Fruit fly (Drosophila melanogaster) whole organism, embryonic: ENCODE data around the gene CG6325.

Source experiments
- Awh ChIP-seq: fragments of 200-800 bp; sonication (Bioruptor generic); IDR thresholded peaks from 2 replicates; pipeline ENCODE4, ENCODE4 v1.3.6; 2022; ENCODE audit warnings: missing biosample characterization, missing genetic modification characterization
- CG10267 ChIP-seq: fragments of 200-800 bp; sonication (Bioruptor generic); optimal IDR thresholded peaks from 2 replicates; lab custom pipeline; 2018; ENCODE audit warnings: missing biosample characterization, mild to moderate bottlenecking, missing genetic modification characterization, moderate library complexity
- CG10366 ChIP-seq: fragments of 200-800 bp; sonication (Bioruptor generic); IDR thresholded peaks from 2 replicates; pipeline ENCODE4 v1.3.6; 2022; ENCODE audit warnings: missing biosample characterization, missing genetic modification characterization
- CG11560 ChIP-seq: fragments of 200-800 bp; sonication (Bioruptor generic); IDR thresholded peaks from 3 replicates; pipeline ENCODE4 v1.3.6; 2022; ENCODE audit warnings: missing biosample characterization, missing genetic modification characterization
- CG12299 ChIP-seq: fragments of 200-800 bp; sonication (Bioruptor generic); optimal IDR thresholded peaks from 2 replicates; lab custom pipeline; 2018; ENCODE audit warnings: missing biosample characterization, mild to moderate bottlenecking, missing genetic modification characterization
- CG12391 ChIP-seq: fragments of 200-800 bp; sonication (Bioruptor generic); optimal IDR thresholded peaks from 3 replicates; lab custom pipeline; 2018; ENCODE audit warnings: missing biosample characterization, mild to moderate bottlenecking, missing genetic modification characterization, moderate library complexity
- CG12744 ChIP-seq: fragments of 200-800 bp; sonication (Bioruptor generic); optimal IDR thresholded peaks from 2 replicates; lab custom pipeline; 2016; ENCODE audit warnings: missing biosample characterization, missing genetic modification characterization
- CG13424 ChIP-seq: fragments of 200-800 bp; sonication (Bioruptor generic); optimal IDR thresholded peaks from 2 replicates; lab custom pipeline; 2019; ENCODE audit warnings: missing biosample characterization, mild to moderate bottlenecking, missing genetic modification characterization, moderate library complexity
- CG17385 ChIP-seq: fragments of 200-800 bp; sonication (Bioruptor generic); optimal IDR thresholded peaks from 3 replicates; lab custom pipeline; 2018; ENCODE audit warnings: missing biosample characterization, mild to moderate bottlenecking, missing genetic modification characterization
- CG18476 ChIP-seq: fragments of 200-800 bp; sonication (Bioruptor generic); optimal IDR thresholded peaks from 2 replicates; lab custom pipeline; 2016; ENCODE audit warnings: missing biosample characterization, mild to moderate bottlenecking, missing genetic modification characterization
- CG32772 ChIP-seq: fragments of 200-800 bp; sonication (Bioruptor generic); IDR thresholded peaks from 2 replicates; pipeline ENCODE4 v1.3.6; 2022; ENCODE audit warnings: missing biosample characterization, missing genetic modification characterization
- CG33213 ChIP-seq: fragments of 200-800 bp; sonication (Bioruptor generic); optimal IDR thresholded peaks from 3 replicates; lab custom pipeline; 2016; ENCODE audit warnings: missing biosample characterization, missing genetic modification characterization
- CG5245 ChIP-seq: fragments of 200-800 bp; sonication (Bioruptor generic); optimal IDR thresholded peaks from 3 replicates; lab custom pipeline; 2016; ENCODE audit warnings: missing biosample characterization, missing genetic modification characterization
- CG7357 ChIP-seq: fragments of 200-800 bp; sonication (Bioruptor generic); IDR thresholded peaks from 3 replicates; pipeline ENCODE4 v1.3.6; 2022; ENCODE audit warnings: missing biosample characterization, missing genetic modification characterization
- CG7372 ChIP-seq: fragments of 200-800 bp; sonication (Bioruptor generic); IDR thresholded peaks from 2 replicates; pipeline ENCODE4 v1.3.6; 2022; ENCODE audit warnings: missing biosample characterization, missing genetic modification characterization
- CG9876 ChIP-seq: fragments of 200-800 bp; sonication (Bioruptor generic); optimal IDR thresholded peaks from 2 replicates; lab custom pipeline; 2016; ENCODE audit warnings: missing biosample characterization, missing genetic modification characterization
- CG9932 ChIP-seq: fragments of 200-800 bp; sonication (Bioruptor generic); IDR thresholded peaks from 2 replicates; pipeline ENCODE4 v1.3.6; 2022; ENCODE audit warnings: missing biosample characterization, missing genetic modification characterization
- CHES-1-like ChIP-seq: fragments of 200-800 bp; sonication (Bioruptor generic); optimal IDR thresholded peaks from 2 replicates; lab custom pipeline; 2016; ENCODE audit warnings: missing biosample characterization, missing genetic modification characterization
- ERR ChIP-seq: fragments of 200-800 bp; sonication (Bioruptor generic); optimal IDR thresholded peaks from 2 replicates; lab custom pipeline; 2016; ENCODE audit warnings: missing biosample characterization, missing genetic modification characterization
- Eip74EF ChIP-seq, 2 experiments: fragments of 200-800 bp in 1 of 2; fragments of >200 bp in 1 of 2; sonication (Bioruptor generic) in 1 of 2; optimal IDR thresholded peaks; 2 replicates each; lab custom pipeline; 2017 to 2019; ENCODE audit warnings: missing biosample characterization in 2 of 2, missing genetic modification characterization in 2 of 2, mild to moderate bottlenecking in 1 of 2, moderate library complexity in 1 of 2
- Ets97D ChIP-seq: fragments of 200-800 bp; sonication (Bioruptor generic); optimal IDR thresholded peaks from 3 replicates; lab custom pipeline; 2016; ENCODE audit warnings: missing biosample characterization, missing genetic modification characterization
- Gsc ChIP-seq: fragments of 200-800 bp; sonication (Bioruptor generic); IDR thresholded peaks from 2 replicates; pipeline ENCODE4 v1.3.6; 2022; ENCODE audit warnings: missing biosample characterization, missing genetic modification characterization
- Hmr ChIP-seq: fragments of 200-800 bp; sonication (Bioruptor generic); optimal IDR thresholded peaks from 3 replicates; lab custom pipeline; 2017; ENCODE audit warnings: mild to moderate bottlenecking, missing biosample characterization, missing genetic modification reagents, missing genetic modification characterization
- Kr ChIP-seq: fragments of 200-800 bp; sonication (Bioruptor generic); optimal IDR thresholded peaks from 2 replicates; lab custom pipeline; 2017; ENCODE audit warnings: missing biosample characterization, mild to moderate bottlenecking, missing genetic modification characterization
- Mad ChIP-seq: fragments of 200-800 bp; sonication (Bioruptor generic); optimal IDR thresholded peaks from 2 replicates; lab custom pipeline; 2016; ENCODE audit warnings: missing biosample characterization, missing genetic modification characterization
- NC2α ChIP-seq: fragments of 200-800 bp; sonication (Bioruptor generic); optimal IDR thresholded peaks from 2 replicates; lab custom pipeline; 2016; ENCODE audit warnings: missing biosample characterization, missing genetic modification characterization
- Six4 ChIP-seq: fragments of 200-800 bp; sonication (Bioruptor generic); optimal IDR thresholded peaks from 2 replicates; lab custom pipeline; 2016; ENCODE audit warnings: missing biosample characterization, missing genetic modification characterization
- amos ChIP-seq: fragments of 200-800 bp; sonication (Bioruptor generic); IDR thresholded peaks from 2 replicates; pipeline ENCODE4 v1.3.6; 2022; ENCODE audit warnings: missing biosample characterization, missing genetic modification characterization; ENCODE audit not compliant: partially characterized antibody
- ash1 ChIP-seq: fragments of 200-800 bp; sonication (Bioruptor generic); optimal IDR thresholded peaks from 2 replicates; lab custom pipeline; 2018; ENCODE audit warnings: missing biosample characterization, mild to moderate bottlenecking, missing genetic modification characterization
- bbx ChIP-seq: fragments of 200-800 bp; sonication (Bioruptor generic); IDR thresholded peaks from 2 replicates; pipeline ENCODE4 v1.3.6; 2022; ENCODE audit warnings: missing biosample characterization, missing genetic modification characterization; ENCODE audit not compliant: partially characterized antibody
- cad ChIP-seq: fragments of >200 bp; optimal IDR thresholded peaks from 2 replicates; lab custom pipeline; 2017; ENCODE audit warnings: missing biosample characterization, missing genetic modification characterization
- chm ChIP-seq: fragments of 200-800 bp; sonication (Bioruptor generic); IDR thresholded peaks from 2 replicates; pipeline ENCODE4 v1.3.6; 2022; ENCODE audit warnings: missing biosample characterization, missing genetic modification characterization
- dimm ChIP-seq: fragments of 200-800 bp; sonication (Bioruptor generic); IDR thresholded peaks from 2 replicates; pipeline ENCODE4 v1.3.6; 2022; ENCODE audit warnings: missing biosample characterization, missing genetic modification characterization
- h ChIP-seq: fragments of >200 bp; optimal IDR thresholded peaks from 2 replicates; lab custom pipeline; 2017
- kay ChIP-seq: fragments of 200-800 bp; sonication (Bioruptor generic); optimal IDR thresholded peaks from 2 replicates; lab custom pipeline; 2016; ENCODE audit warnings: missing biosample characterization, missing genetic modification characterization
- lov ChIP-seq, 2 experiments: fragments of 200-800 bp in 1 of 2; fragments of >200 bp in 1 of 2; sonication (Bioruptor generic) in 1 of 2; IDR thresholded peaks in 1 of 2; optimal IDR thresholded peaks in 1 of 2; 2 replicates in 1 of 2; 3 replicates in 1 of 2; pipeline versions ENCODE4 v1.3.6 to Lab custom; 2017 to 2022; ENCODE audit warnings: missing biosample characterization in 1 of 2, missing genetic modification characterization in 1 of 2
- odd ChIP-seq: fragments of 200-800 bp; sonication (Bioruptor generic); optimal IDR thresholded peaks from 2 replicates; lab custom pipeline; 2017; ENCODE audit warnings: missing biosample characterization, mild to moderate bottlenecking, missing genetic modification characterization
- peb ChIP-seq: fragments of 200-800 bp; sonication (Bioruptor generic); IDR thresholded peaks from 2 replicates; pipeline ENCODE4 v1.3.6; 2022; ENCODE audit warnings: missing biosample characterization, missing genetic modification characterization
- pnt ChIP-seq: fragments of 200-800 bp; sonication (Bioruptor generic); optimal IDR thresholded peaks from 3 replicates; lab custom pipeline; 2016; ENCODE audit warnings: missing biosample characterization, missing genetic modification characterization
- run ChIP-seq: fragments of 200-800 bp; sonication (Bioruptor generic); optimal IDR thresholded peaks from 3 replicates; lab custom pipeline; 2018; ENCODE audit warnings: missing biosample characterization, mild to moderate bottlenecking, missing genetic modification characterization
- salm ChIP-seq: fragments of 200-800 bp; sonication (Bioruptor generic); optimal IDR thresholded peaks from 2 replicates; lab custom pipeline; 2018; ENCODE audit warnings: missing biosample characterization, mild to moderate bottlenecking, missing genetic modification characterization
- slou ChIP-seq: fragments of 200-800 bp; sonication (Bioruptor generic); optimal IDR thresholded peaks from 3 replicates; lab custom pipeline; 2016; ENCODE audit warnings: missing biosample characterization, missing genetic modification characterization
- sna ChIP-seq: fragments of 200-800 bp; sonication (Bioruptor generic); IDR thresholded peaks from 2 replicates; pipeline ENCODE4 v1.3.6; 2022; ENCODE audit warnings: missing biosample characterization, missing genetic modification characterization; ENCODE audit not compliant: partially characterized antibody
- sqz ChIP-seq: fragments of 200-800 bp; sonication (Bioruptor generic); optimal IDR thresholded peaks from 3 replicates; lab custom pipeline; 2018; ENCODE audit warnings: missing biosample characterization, mild to moderate bottlenecking, missing genetic modification characterization
- tup ChIP-seq: fragments of 200-800 bp; sonication (Bioruptor generic); optimal IDR thresholded peaks from 2 replicates; lab custom pipeline; 2016; ENCODE audit warnings: missing biosample characterization, mild to moderate bottlenecking, missing genetic modification characterization, moderate library complexity
- tx ChIP-seq: fragments of 200-800 bp; sonication (Bioruptor generic); optimal IDR thresholded peaks from 2 replicates; lab custom pipeline; 2016; ENCODE audit warnings: missing biosample characterization, missing genetic modification characterization
- vvl ChIP-seq: fragments of 200-800 bp; sonication (Bioruptor generic); IDR thresholded peaks from 2 replicates; pipeline ENCODE4 v1.3.6; 2022; ENCODE audit warnings: missing biosample characterization, missing genetic modification characterization
- wek ChIP-seq: fragments of 200-800 bp; sonication (Bioruptor generic); optimal IDR thresholded peaks from 3 replicates; lab custom pipeline; 2018; ENCODE audit warnings: missing biosample characterization, mild to moderate bottlenecking, missing genetic modification characterization, moderate library complexity
- yki ChIP-seq: fragments of >200 bp; optimal IDR thresholded peaks from 3 replicates; lab custom pipeline; 2018
- zfh1 ChIP-seq: fragments of 200-800 bp; sonication (Bioruptor generic); IDR thresholded peaks from 3 replicates; pipeline ENCODE4 v1.3.6; 2022; ENCODE audit warnings: missing biosample characterization, missing genetic modification characterization

The CG6325 gene

DNA sequence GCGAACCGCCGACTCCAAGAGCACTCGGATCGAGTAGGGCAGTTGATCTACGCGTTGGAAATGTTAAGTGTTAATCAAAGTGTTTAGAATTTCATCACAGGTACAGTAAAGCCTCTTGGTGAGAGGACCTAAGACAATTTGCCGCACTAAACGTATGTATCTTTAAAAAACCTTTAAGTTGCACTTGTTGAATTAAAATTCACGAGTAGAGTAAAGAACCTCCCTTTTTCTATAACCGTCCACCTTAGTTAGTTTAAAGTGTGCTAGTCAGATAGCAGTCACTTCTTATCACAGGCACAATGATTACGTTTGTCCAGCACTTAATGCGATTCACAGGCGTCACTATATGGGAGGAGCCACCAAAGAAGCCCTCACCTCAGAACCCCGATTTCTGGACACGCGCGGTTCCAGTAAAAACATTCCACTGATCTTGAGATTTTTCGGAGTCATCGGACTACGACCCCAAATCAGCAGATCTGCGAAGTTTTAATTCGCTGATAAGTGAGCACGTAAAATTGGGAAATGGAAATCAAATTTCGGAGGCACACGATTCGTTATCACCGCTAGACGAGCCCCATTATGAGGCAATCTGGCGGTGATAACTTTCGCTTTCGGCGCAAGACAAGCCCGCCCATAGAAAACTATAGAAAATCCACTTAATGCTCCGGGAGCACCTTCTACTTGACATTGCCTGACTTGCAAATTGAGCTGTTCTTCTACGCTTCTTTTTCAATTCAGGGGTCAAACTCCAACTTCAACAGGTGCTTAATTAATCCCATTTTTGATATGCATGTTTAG is 4.9 kb upstream of the CG6325 start (continued):
- TF ChIP-seq amos (GFP tag; lab: Robert Waterston, UW) (no peak), ERR (GFP tag; lab: Kevin White, UChicago) (peak; percentile 24), CG7357 (GFP tag; lab: Robert Waterston, UW) (no peak), CG32772 (peak; percentile 60), pnt (GFP tag; lab: Kevin White, UChicago) (peak; percentile 19), CG12391 (tag; lab: Kevin White, UChicago) (no peak), Mad (no peak), dimm (GFP tag; lab: Robert Waterston, UW) (no peak), Kr (no peak), CHES-1-like (no peak), peb (GFP tag; lab: Robert Waterston, UW) (no peak), wek (GFP tag; lab: Kevin White, UChicago) (no peak), CG13424 (peak; percentile 4), CG7372 (GFP tag; lab: Robert Waterston, UW) (peak; percentile 17; the same call in 1 of the 2 replicates), Awh (peak; percentile 42; the same call in 1 of the 2 replicates), CG9876 (GFP tag; lab: Kevin White, UChicago) (no peak), tup (GFP tag; lab: Kevin White, UChicago) (no peak), run (no peak), Six4 (GFP tag; lab: Kevin White, UChicago) (no peak), chm (GFP tag; lab: Robert Waterston, UW) (no peak), CG17385 (GFP tag; lab: Kevin White, UChicago) (no peak), vvl (GFP tag; lab: Robert Waterston, UW) (peak; percentile 70), zfh1 (GFP tag; lab: Robert Waterston, UW) (peak; percentile 57; the same call in 1 of the 3 replicates), kay (GFP tag; lab: Kevin White, UChicago) (no peak), CG9932 (GFP tag; lab: Robert Waterston, UW) (peak; percentile 42), yki (lab: Kevin White, UChicago) (no peak), CG11560 (tag; lab: Robert Waterston, UW) (peak; percentile 39; the same call in 1 of the 3 replicates), CG12299 (tag; lab: Kevin White, UChicago) (no peak), Gsc (no peak), CG18476 (GFP tag; lab: Kevin White, UChicago) (no peak), Ets97D (no peak), slou (GFP tag; lab: Kevin White, UChicago) (no peak), sna (GFP tag; lab: Robert Waterston, UW) (no peak), CG10366 (GFP tag; lab: Robert Waterston, UW) (no peak), ash1 (no peak), bbx (GFP tag; lab: Robert Waterston, UW) (no peak), tx (GFP tag; lab: Kevin White, UChicago) (no peak), CG12744 (GFP tag; lab: Kevin White, UChicago) (no peak), sqz (no peak), CG33213 (GFP tag; lab: Kevin White, UChicago) (no peak), cad (GFP tag; lab: Kevin White, UChicago) (no peak), NC2α (no peak), Hmr (GFP tag; lab: Kevin White, UChicago) (no peak), CG10267 (tag; lab: Kevin White, UChicago) (no peak), salm (tag; lab: Kevin White, UChicago) (no peak), lov (optimal IDR thresholded peaks at IDR 0.05; lab: Kevin White, UChicago) (no peak), lov (GFP tag; IDR thresholded peaks at IDR 0.05; lab: Robert Waterston, UW) (no peak), Eip74EF (GFP tag; optimal IDR thresholded peaks at IDR 0.05; lab: Kevin White, UChicago) (no peak), h (lab: Kevin White, UChicago) (no peak), odd (GFP tag; lab: Kevin White, UChicago) (no peak), CG5245 (GFP tag; lab: Kevin White, UChicago) (peak; percentile 13)
